Fruit fly (Drosophila melanogaster) whole organism, embryonic: ENCODE results near the gene Mnn1.

Experiments used
- Abd-B ChIP-seq: fragments of 200-800 bp; sonication (Bioruptor generic); optimal IDR thresholded peaks from 2 replicates; lab custom pipeline; 2018; ENCODE audit warnings: missing biosample characterization, mild to moderate bottlenecking, missing genetic modification characterization, moderate library complexity
- CG1024 ChIP-seq: fragments of 200-800 bp; sonication (Bioruptor generic); IDR thresholded peaks from 2 replicates; pipeline ENCODE4 v1.3.6; 2022; ENCODE audit warnings: missing biosample characterization, missing genetic modification characterization
- CG10543 ChIP-seq: fragments of 200-800 bp; sonication (Bioruptor generic); optimal IDR thresholded peaks from 3 replicates; lab custom pipeline; 2017; ENCODE audit warnings: missing biosample characterization, mild to moderate bottlenecking, missing genetic modification characterization, moderate library complexity
- CG10654 ChIP-seq: fragments of 200-800 bp; sonication (Bioruptor generic); optimal IDR thresholded peaks from 2 replicates; lab custom pipeline; 2016; ENCODE audit warnings: missing biosample characterization, missing genetic modification characterization
- CG12071 ChIP-seq: fragments of 200-800 bp; sonication (Bioruptor generic); optimal IDR thresholded peaks from 3 replicates; lab custom pipeline; 2018; ENCODE audit warnings: missing biosample characterization, mild to moderate bottlenecking, missing genetic modification characterization
- CG12299 ChIP-seq: fragments of 200-800 bp; sonication (Bioruptor generic); optimal IDR thresholded peaks from 2 replicates; lab custom pipeline; 2018; ENCODE audit warnings: missing biosample characterization, mild to moderate bottlenecking, missing genetic modification characterization
- CG13424 ChIP-seq: fragments of 200-800 bp; sonication (Bioruptor generic); optimal IDR thresholded peaks from 2 replicates; lab custom pipeline; 2019; ENCODE audit warnings: missing biosample characterization, mild to moderate bottlenecking, missing genetic modification characterization, moderate library complexity
- CG13624 ChIP-seq: fragments of 200-800 bp; sonication (Bioruptor generic); optimal IDR thresholded peaks from 2 replicates; lab custom pipeline; 2016; ENCODE audit warnings: missing biosample characterization, missing genetic modification characterization
- CG18599 ChIP-seq: fragments of 200-800 bp; sonication (Bioruptor generic); optimal IDR thresholded peaks from 3 replicates; lab custom pipeline; 2017; ENCODE audit warnings: missing biosample characterization, missing genetic modification characterization, mild to moderate bottlenecking, moderate library complexity, missing genetic modification reagents
- CG2712 ChIP-seq: fragments of 200-800 bp; optimal IDR thresholded peaks from 3 replicates; lab custom pipeline; 2019; ENCODE audit warnings: missing biosample characterization, mild to moderate bottlenecking, missing genetic modification characterization, moderate library complexity
- CG31388 ChIP-seq: fragments of 200-800 bp; sonication (Bioruptor generic); optimal IDR thresholded peaks from 2 replicates; lab custom pipeline; 2016; ENCODE audit warnings: missing biosample characterization, missing genetic modification characterization
- CG33213 ChIP-seq: fragments of 200-800 bp; sonication (Bioruptor generic); optimal IDR thresholded peaks from 3 replicates; lab custom pipeline; 2016; ENCODE audit warnings: missing biosample characterization, missing genetic modification characterization
- CG33557 ChIP-seq: fragments of 200-800 bp; sonication (Bioruptor generic); optimal IDR thresholded peaks from 2 replicates; lab custom pipeline; 2019; ENCODE audit warnings: missing biosample characterization, mild to moderate bottlenecking, missing genetic modification characterization, moderate library complexity
- CG4360 ChIP-seq: fragments of 200-800 bp; sonication (Bioruptor generic); IDR thresholded peaks from 2 replicates; pipeline ENCODE4 v1.3.6; 2022; ENCODE audit warnings: missing biosample characterization, missing genetic modification characterization
- CG43689 ChIP-seq: fragments of 200-800 bp; sonication (Bioruptor generic); IDR thresholded peaks from 2 replicates; pipeline ENCODE4 v1.3.6; 2022; ENCODE audit warnings: missing biosample characterization, missing genetic modification characterization
- CG4820 ChIP-seq: fragments of 200-800 bp; sonication (Bioruptor generic); optimal IDR thresholded peaks from 3 replicates; lab custom pipeline; 2016; ENCODE audit warnings: missing biosample characterization, missing genetic modification characterization
- CG6175 ChIP-seq: fragments of 200-800 bp; sonication (Bioruptor generic); IDR thresholded peaks from 3 replicates; pipeline ENCODE4 v1.3.6; 2022; ENCODE audit warnings: missing biosample characterization, missing genetic modification characterization
- CG8089 ChIP-seq: fragments of 200-800 bp; sonication (Bioruptor generic); optimal IDR thresholded peaks from 3 replicates; lab custom pipeline; 2016; ENCODE audit warnings: missing biosample characterization, missing genetic modification characterization
- CG8281 ChIP-seq: fragments of 200-800 bp; sonication (Bioruptor generic); optimal IDR thresholded peaks from 2 replicates; lab custom pipeline; 2018; ENCODE audit warnings: missing biosample characterization, mild to moderate bottlenecking, missing genetic modification characterization, moderate library complexity
- CG8388 ChIP-seq: fragments of 200-800 bp; sonication (Bioruptor generic); optimal IDR thresholded peaks from 2 replicates; lab custom pipeline; 2019; ENCODE audit warnings: missing biosample characterization, mild to moderate bottlenecking, missing genetic modification characterization, moderate library complexity
- Eip74EF ChIP-seq, 2 experiments: fragments of 200-800 bp in 1 of 2; fragments of >200 bp in 1 of 2; sonication (Bioruptor generic) in 1 of 2; optimal IDR thresholded peaks; 2 replicates each; lab custom pipeline; 2017 to 2019; ENCODE audit warnings: missing biosample characterization in 2 of 2, missing genetic modification characterization in 2 of 2, mild to moderate bottlenecking in 1 of 2, moderate library complexity in 1 of 2
- Ets65A ChIP-seq: fragments of 200-800 bp; sonication (Bioruptor generic); peaks from one replicate; lab custom pipeline; 2016; ENCODE audit warnings: missing biosample characterization, missing genetic modification characterization
- Gsc ChIP-seq: fragments of 200-800 bp; sonication (Bioruptor generic); IDR thresholded peaks from 2 replicates; pipeline ENCODE4 v1.3.6; 2022; ENCODE audit warnings: missing biosample characterization, missing genetic modification characterization
- Hey ChIP-seq: fragments of 200-800 bp; sonication (Bioruptor generic); optimal IDR thresholded peaks from 3 replicates; lab custom pipeline; 2018; ENCODE audit warnings: missing biosample characterization, mild to moderate bottlenecking, missing genetic modification characterization
- HmgD ChIP-seq: fragments of 200-800 bp; sonication (Bioruptor generic); optimal IDR thresholded peaks from 3 replicates; lab custom pipeline; 2016; ENCODE audit warnings: missing biosample characterization, missing genetic modification characterization
- Neu2 ChIP-seq: fragments of 200-800 bp; sonication (Bioruptor generic); optimal IDR thresholded peaks from 3 replicates; lab custom pipeline; 2016; ENCODE audit warnings: missing biosample characterization, missing genetic modification characterization, borderline replicate concordance
- PHDP ChIP-seq: fragments of 200-800 bp; sonication (Bioruptor generic); optimal IDR thresholded peaks from 3 replicates; lab custom pipeline; 2018; ENCODE audit warnings: missing biosample characterization, mild to moderate bottlenecking, missing genetic modification characterization, moderate library complexity
- Xrp1 ChIP-seq: fragments of 200-800 bp; sonication (Bioruptor generic); IDR thresholded peaks from 2 replicates; pipeline ENCODE4 v1.3.6; 2022; ENCODE audit warnings: missing biosample characterization, missing genetic modification characterization
- ap ChIP-seq: fragments of 200-800 bp; sonication (Bioruptor generic); IDR thresholded peaks from 2 replicates; pipeline ENCODE4 v1.3.6; 2022; ENCODE audit warnings: missing biosample characterization, missing genetic modification characterization
- ash1 ChIP-seq: fragments of 200-800 bp; sonication (Bioruptor generic); optimal IDR thresholded peaks from 2 replicates; lab custom pipeline; 2018; ENCODE audit warnings: missing biosample characterization, mild to moderate bottlenecking, missing genetic modification characterization
- bcd ChIP-seq: fragments of 200-800 bp; sonication (Bioruptor generic); optimal IDR thresholded peaks from 2 replicates; lab custom pipeline; 2017; ENCODE audit warnings: missing biosample characterization, mild to moderate bottlenecking, missing genetic modification characterization
- cas ChIP-seq: fragments of 200-800 bp; sonication (Bioruptor generic); IDR thresholded peaks from 2 replicates; pipeline ENCODE4 v1.3.6; 2022; ENCODE audit warnings: missing biosample characterization, missing genetic modification characterization
- caup ChIP-seq: fragments of 200-800 bp; sonication (Bioruptor generic); optimal IDR thresholded peaks from 3 replicates; lab custom pipeline; 2017; ENCODE audit warnings: missing biosample characterization, mild to moderate bottlenecking, missing genetic modification characterization, moderate library complexity; ENCODE audit not compliant: severe bottlenecking
- dm ChIP-seq: fragments of 200-800 bp; sonication (Bioruptor generic); optimal IDR thresholded peaks from 3 replicates; lab custom pipeline; 2016; ENCODE audit warnings: missing biosample characterization, missing genetic modification characterization
- fu2 ChIP-seq: fragments of 200-800 bp; sonication (Bioruptor generic); optimal IDR thresholded peaks from 2 replicates; lab custom pipeline; 2016; ENCODE audit warnings: missing biosample characterization, missing genetic modification characterization
- grau ChIP-seq: fragments of 200-800 bp; optimal IDR thresholded peaks from 3 replicates; lab custom pipeline; 2019; ENCODE audit warnings: missing biosample characterization, mild to moderate bottlenecking, missing genetic modification characterization, moderate library complexity
- gro ChIP-seq: fragments of 200-800 bp; sonication (Bioruptor generic); optimal IDR thresholded peaks from 2 replicates; lab custom pipeline; 2016; ENCODE audit warnings: missing biosample characterization, missing genetic modification characterization
- gsb-n ChIP-seq: fragments of 200-800 bp; sonication (Bioruptor generic); optimal IDR thresholded peaks from 3 replicates; lab custom pipeline; 2018; ENCODE audit warnings: missing biosample characterization, mild to moderate bottlenecking, missing genetic modification characterization
- lab ChIP-seq: fragments of 200-800 bp; sonication (Bioruptor generic); optimal IDR thresholded peaks from 3 replicates; lab custom pipeline; 2017; ENCODE audit warnings: missing biosample characterization, missing genetic modification characterization, mild to moderate bottlenecking, moderate library complexity, missing genetic modification reagents
- p53 ChIP-seq: fragments of 200-800 bp; sonication (Bioruptor generic); optimal IDR thresholded peaks from 2 replicates; lab custom pipeline; 2016; ENCODE audit warnings: missing biosample characterization, missing genetic modification characterization
- phol ChIP-seq: fragments of 200-800 bp; sonication (Bioruptor generic); optimal IDR thresholded peaks from 3 replicates; lab custom pipeline; 2018; ENCODE audit warnings: missing biosample characterization, mild to moderate bottlenecking, missing genetic modification characterization, moderate library complexity
- ro ChIP-seq: fragments of 200-800 bp; sonication (Bioruptor generic); IDR thresholded peaks from 2 replicates; pipeline ENCODE4 v1.3.6; 2022; ENCODE audit warnings: missing biosample characterization, missing genetic modification characterization
- salm ChIP-seq: fragments of 200-800 bp; sonication (Bioruptor generic); optimal IDR thresholded peaks from 2 replicates; lab custom pipeline; 2018; ENCODE audit warnings: missing biosample characterization, mild to moderate bottlenecking, missing genetic modification characterization
- shn ChIP-seq: fragments of 200-800 bp; sonication (Bioruptor generic); optimal IDR thresholded peaks from 3 replicates; lab custom pipeline; 2016; ENCODE audit warnings: missing biosample characterization, missing genetic modification characterization
- sqz ChIP-seq: fragments of 200-800 bp; sonication (Bioruptor generic); optimal IDR thresholded peaks from 3 replicates; lab custom pipeline; 2018; ENCODE audit warnings: missing biosample characterization, mild to moderate bottlenecking, missing genetic modification characterization
- ssp ChIP-seq: fragments of 200-800 bp; sonication (Bioruptor generic); IDR thresholded peaks from 2 replicates; pipeline ENCODE4 v1.3.6; 2022; ENCODE audit warnings: missing biosample characterization, missing genetic modification characterization
- tio ChIP-seq: fragments of 200-800 bp; sonication (Bioruptor generic); optimal IDR thresholded peaks from 2 replicates; lab custom pipeline; 2017; ENCODE audit warnings: missing biosample characterization, missing genetic modification characterization, inconsistent platforms
- tll ChIP-seq, 2 experiments: fragments of 200-800 bp in 1 of 2; fragments of >200 bp in 1 of 2; sonication (Bioruptor generic) in 1 of 2; optimal IDR thresholded peaks; 2 replicates each; lab custom pipeline; 2017 to 2019; ENCODE audit warnings: missing biosample characterization in 2 of 2, missing genetic modification characterization in 2 of 2, mild to moderate bottlenecking in 1 of 2, moderate library complexity in 1 of 2
- z ChIP-seq: fragments of 200-800 bp; sonication (Bioruptor generic); IDR thresholded peaks from 3 replicates; pipeline ENCODE4 v1.3.6; 2022; ENCODE audit warnings: missing biosample characterization, missing genetic modification characterization
- zfh2 ChIP-seq: fragments of 200-800 bp; sonication (Bioruptor generic); optimal IDR thresholded peaks from 2 replicates; lab custom pipeline; 2016; ENCODE audit warnings: missing biosample characterization, missing genetic modification characterization

Gene Mnn1

dm6 chr2L:7032517-7032951 lies 23.6 kb upstream of the Mnn1 start, which contains the start of the genes Rab30 and Caper (continued):
- TF ChIP-seq CG13424 (tag; lab: Kevin White, UChicago) (peak; percentile 53), CG8388 (GFP tag; lab: Kevin White, UChicago) (no peak), CG12299 (tag; lab: Kevin White, UChicago) (peak; percentile 55), CG4820 (GFP tag; lab: Kevin White, UChicago) (no peak), ssp (GFP tag; lab: Robert Waterston, UW) (peak; percentile 62), tll (GFP tag; optimal IDR thresholded peaks at IDR 0.05; lab: Kevin White, UChicago) (peak in 1 of 2 experiments; percentile 6), PHDP (peak; percentile 51), CG10654 (peak; percentile 46), bcd (GFP tag; lab: Kevin White, UChicago) (no peak), CG43689 (no peak), z (GFP tag; lab: Robert Waterston, UW) (no peak), gro (GFP tag; lab: Kevin White, UChicago) (peak; percentile 80), phol (tag; lab: Kevin White, UChicago) (peak; percentile 67), sqz (no peak), CG31388 (GFP tag; lab: Kevin White, UChicago) (no peak), CG33213 (GFP tag; lab: Kevin White, UChicago) (peak; percentile 74), ash1 (peak; percentile 21), salm (peak; percentile 19), CG6175 (GFP tag; lab: Robert Waterston, UW) (no peak), lab (GFP tag; lab: Kevin White, UChicago) (no peak), tio (GFP tag; lab: Kevin White, UChicago) (no peak), zfh2 (GFP tag; lab: Kevin White, UChicago) (peak; percentile 77), HmgD (GFP tag; lab: Kevin White, UChicago) (peak; percentile 86), CG2712 (tag; lab: Kevin White, UChicago) (peak; percentile 61), CG1024 (GFP tag; lab: Robert Waterston, UW) (peak; percentile 24; the same call in 1 of the 2 replicates), Gsc (no peak), caup (GFP tag; lab: Kevin White, UChicago) (peak; percentile 52), ro (no peak), Neu2 (GFP tag; lab: Kevin White, UChicago) (peak; percentile 8), p53 (peak; percentile 68), CG18599 (GFP tag; lab: Kevin White, UChicago) (no peak), Abd-B (GFP tag; lab: Kevin White, UChicago) (peak; percentile 74), grau (tag; lab: Kevin White, UChicago) (peak; percentile 77), CG12071 (GFP tag; lab: Kevin White, UChicago) (no peak), ap (no peak), gsb-n (tag; lab: Kevin White, UChicago) (no peak), fu2 (GFP tag; lab: Kevin White, UChicago) (peak; percentile 57), shn (GFP tag; lab: Kevin White, UChicago) (peak; percentile 43), CG8281 (no peak), CG10543 (GFP tag; lab: Kevin White, UChicago) (peak; percentile 39), Eip74EF (GFP tag; optimal IDR thresholded peaks at IDR 0.05; lab: Kevin White, UChicago) (no peak), CG8089 (GFP tag; lab: Kevin White, UChicago) (no peak), Xrp1 (GFP tag; lab: Robert Waterston, UW) (0 out of 2 replicates have a peak, but pooled peaks have one; percentile 33), CG13624 (GFP tag; lab: Kevin White, UChicago) (peak; percentile 80), CG4360 (peak; percentile 9; the same call in 1 of the 2 replicates), Ets65A (GFP tag; lab: Kevin White, UChicago) (peak; percentile 96), cas (0 out of 2 replicates have a peak, but pooled peaks have one; percentile 33), Hey (tag; lab: Kevin White, UChicago) (no peak), CG33557 (GFP tag; lab: Kevin White, UChicago) (peak; percentile 45), dm (peak; percentile 90)
